Fruit fly (Drosophila melanogaster) Kc167 (cell line): ENCODE results near the gene Prosalpha2.

Experiments
- Myc ChIP-seq: fragments of >200 bp; optimal IDR thresholded peaks from 2 replicates; lab custom pipeline; 2017; ENCODE audit warnings: missing external identifiers
- Sin3A ChIP-seq: fragments of >200 bp; optimal IDR thresholded peaks from 2 replicates; lab custom pipeline; 2018; ENCODE audit warnings: missing external identifiers
- h ChIP-seq: fragments of >200 bp; optimal IDR thresholded peaks from 3 replicates; lab custom pipeline; 2018; ENCODE audit warnings: missing external identifiers
- insv ChIP-seq: fragments of >200 bp; optimal IDR thresholded peaks from 3 replicates; lab custom pipeline; 2018; ENCODE audit warnings: missing external identifiers
- psq ChIP-seq: fragments of >200 bp; optimal IDR thresholded peaks from 2 replicates; lab custom pipeline; 2017; ENCODE audit warnings: missing external identifiers
- ttk ChIP-seq: sonication (Bioruptor generic); optimal IDR thresholded peaks from 2 replicates; lab custom pipeline; 2017; ENCODE audit warnings: missing external identifiers

dm6 chr3R:12429120-12429610, 2.0 kb upstream of the Prosalpha2 start, which contains the start of the genes CG5641 and CG5245:
- no peak for TF ChIP-seq h
- TF ChIP-seq Sin3A (lab: Kevin White, UChicago) = no peak
- TF ChIP-seq psq = no peak
- no peak for TF ChIP-seq ttk (lab: Kevin White, UChicago)
- no peak for TF ChIP-seq Myc (lab: Kevin White, UChicago)
- no peak for TF ChIP-seq insv
